Fruit fly (Drosophila melanogaster): ENCODE measurements around the gene CtsL4.

The CtsL4 gene

DNA sequence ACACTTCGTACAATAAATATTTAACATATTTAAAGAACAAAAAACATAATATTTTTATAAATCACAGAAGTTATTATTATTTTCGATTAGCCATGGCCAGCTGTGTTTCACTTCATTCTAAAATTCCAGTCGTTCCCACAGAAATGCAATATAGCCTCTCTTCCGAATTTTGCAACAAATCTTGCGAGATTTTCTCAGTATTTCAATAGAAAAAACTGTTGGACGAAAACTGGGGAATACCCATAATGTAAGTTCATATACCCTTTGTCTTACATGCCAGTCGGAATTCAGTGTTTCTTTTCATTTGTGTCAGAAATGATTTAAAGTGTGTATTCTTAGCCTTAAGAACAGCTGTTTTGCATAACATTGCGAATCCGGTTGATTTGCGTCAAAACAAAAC is at the start of gene CtsL4, which contains the start of gene ClpP (continued):
- TF ChIP-seq jigr1 (GFP tag; IDR thresholded peaks at IDR 0.05) (no peak), stwl (tag; optimal IDR thresholded peaks at IDR 0.05) (no peak), repo (GFP tag; optimal IDR thresholded peaks at IDR 0.05) (no peak), cwo (GFP tag; optimal IDR thresholded peaks at IDR 0.05) (no peak), CG17829 (tag; optimal IDR thresholded peaks at IDR 0.05) (peak; percentile 66), zfh1 (GFP tag; IDR thresholded peaks at IDR 0.05) (peak; percentile 25; the same call in 1 of the 3 replicates), CG7357 (GFP tag; IDR thresholded peaks at IDR 0.05) (peak; percentile 39; the same call in 2 of the 3 replicates), nau (GFP tag; optimal IDR thresholded peaks at IDR 0.05) (no peak), trh (GFP tag; optimal IDR thresholded peaks at IDR 0.05) (no peak), CG6813 (GFP tag; optimal IDR thresholded peaks at IDR 0.05) (no peak), CG31365 (tag; optimal IDR thresholded peaks at IDR 0.05) (no peak), bab2 (GFP tag; optimal IDR thresholded peaks at IDR 0.05) (no peak), HmgD (GFP tag; optimal IDR thresholded peaks at IDR 0.05) (peak; percentile 57), NK7.1 (GFP tag; optimal IDR thresholded peaks at IDR 0.05) (no peak), CG11093 (GFP tag; IDR thresholded peaks at IDR 0.05) (no peak), z (GFP tag; IDR thresholded peaks at IDR 0.05) (no peak), ranshi (GFP tag; IDR thresholded peaks at IDR 0.05) (no peak), CG2199 (GFP tag; IDR thresholded peaks at IDR 0.05) (peak; percentile 55; the same call in 1 of the 3 replicates), CG15514 (GFP tag; optimal IDR thresholded peaks at IDR 0.05) (peak; percentile 53), CG14965 (GFP tag; optimal IDR thresholded peaks at IDR 0.05; ENCODE audit: borderline replicate concordance) (no peak), CG10147 (GFP tag; optimal IDR thresholded peaks at IDR 0.05) (no peak), ind (GFP tag; optimal IDR thresholded peaks at IDR 0.05) (peak; percentile 49), amos (GFP tag; IDR thresholded peaks at IDR 0.05; ENCODE audit: partially characterized antibody) (no peak), gfzf (GFP tag; optimal IDR thresholded peaks at IDR 0.05) (peak; percentile 35), pfk (GFP tag; optimal IDR thresholded peaks at IDR 0.05) (peak; percentile 97), CG18262 (tag; optimal IDR thresholded peaks at IDR 0.05) (peak; percentile 57), chn (GFP tag; optimal IDR thresholded peaks at IDR 0.05) (peak; percentile 13), CG7556 (GFP tag; optimal IDR thresholded peaks at IDR 0.05) (no peak), CG10462 (GFP tag; optimal IDR thresholded peaks at IDR 0.05) (no peak), CG2116 (GFP tag; optimal IDR thresholded peaks at IDR 0.05) (peak; percentile 65), Myb (GFP tag; optimal IDR thresholded peaks at IDR 0.05) (peak; percentile 15), sisA (GFP tag; IDR thresholded peaks at IDR 0.05) (peak; percentile 32; the same call in 1 of the 2 replicates), CG13296 (GFP tag; optimal IDR thresholded peaks at IDR 0.05) (peak; percentile 40), ems (GFP tag; optimal IDR thresholded peaks at IDR 0.05) (no peak), HHEX (GFP tag; optimal IDR thresholded peaks at IDR 0.05) (peak; percentile 27), gem (tag; optimal IDR thresholded peaks at IDR 0.05) (no peak), CG6254 (GFP tag; optimal IDR thresholded peaks at IDR 0.05) (no peak), CG11560 (tag; IDR thresholded peaks at IDR 0.05) (no peak), ap (GFP tag; IDR thresholded peaks at IDR 0.05) (no peak), corto (GFP tag; optimal IDR thresholded peaks at IDR 0.05) (no peak), ci (GFP tag; IDR thresholded peaks at IDR 0.05) (peak; percentile 49; the same call in 1 of the 3 replicates), Opbp (GFP tag; IDR thresholded peaks at IDR 0.05; ENCODE audit: partially characterized antibody) (no peak), CG13287 (GFP tag; IDR thresholded peaks at IDR 0.05; ENCODE audit: partially characterized antibody) (peak; percentile 33; the same call in 1 of the 2 replicates), CG17328 (GFP tag; IDR thresholded peaks at IDR 0.05) (0 out of 2 replicates have a peak, but pooled peaks have one; percentile 27), tio (GFP tag; optimal IDR thresholded peaks at IDR 0.05) (no peak), Ets97D (GFP tag; optimal IDR thresholded peaks at IDR 0.05) (peak; percentile 43), Dbx (GFP tag; IDR thresholded peaks at IDR 0.05) (no peak), tgo (GFP tag; IDR thresholded peaks at IDR 0.05) (no peak), Doc3 (GFP tag; IDR thresholded peaks at IDR 0.05; ENCODE audit: partially characterized antibody) (no peak), CG6683 (GFP tag; optimal IDR thresholded peaks at IDR 0.05) (no peak)
